Fruit fly (Drosophila melanogaster): ENCODE measurements around the gene Nhe1.

Gene Nhe1

DNA sequence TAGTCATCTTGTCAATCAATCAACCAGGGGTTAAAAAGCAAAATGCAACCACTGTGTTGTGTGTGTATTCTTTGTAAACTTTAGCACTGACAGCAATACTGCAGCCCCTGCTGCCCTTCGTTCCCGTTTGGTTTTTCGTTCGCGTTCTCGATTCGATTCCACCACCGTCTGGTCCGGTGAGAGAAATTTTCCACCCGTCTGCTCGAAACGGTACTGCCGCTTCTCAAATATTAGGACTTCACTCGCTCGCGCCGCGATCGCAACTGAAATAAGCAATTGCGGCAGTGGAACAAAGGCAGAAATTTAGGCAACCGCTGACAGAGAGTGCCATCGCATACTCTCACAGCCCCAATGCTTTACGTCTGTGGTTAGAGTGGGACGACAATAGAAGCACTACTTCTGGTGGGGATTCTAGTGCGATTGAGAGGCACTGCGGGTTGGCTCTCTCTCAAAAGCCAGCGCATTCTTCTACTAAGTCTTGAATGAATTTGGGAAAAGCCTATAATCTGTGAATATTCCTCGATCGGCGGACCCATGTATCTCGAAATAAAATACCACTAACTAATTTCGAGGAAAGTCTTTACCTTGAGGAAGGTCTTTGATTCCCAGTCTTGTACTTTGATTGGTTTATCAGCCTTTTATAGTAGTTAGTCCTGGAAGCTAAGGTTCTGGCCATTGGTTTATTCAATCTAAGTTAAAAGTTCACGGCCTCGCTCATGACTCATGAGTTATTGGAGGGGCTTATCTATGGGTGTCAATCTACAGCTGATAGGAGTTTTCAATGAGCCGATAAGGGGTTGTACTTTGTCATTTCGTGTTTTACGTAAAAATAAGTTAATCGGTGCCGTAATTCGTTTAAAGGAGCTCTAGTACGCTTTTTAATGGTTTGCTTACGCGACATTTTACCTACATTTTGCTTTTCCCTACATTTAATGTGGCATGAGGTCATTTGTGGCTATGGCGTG lies 22.7 kb upstream of the Nhe1 start (continued):
- TF ChIP-seq cg (GFP tag; optimal IDR thresholded peaks at IDR 0.05) = peak; percentile 21
- peak; percentile 43 for TF ChIP-seq CG3407 (GFP tag; optimal IDR thresholded peaks at IDR 0.05)
- TF ChIP-seq ato (GFP tag; IDR thresholded peaks at IDR 0.05; ENCODE audit: partially characterized antibody) = peak; percentile 25; the same call in 1 of the 2 replicates
- no peak for TF ChIP-seq Camta (GFP tag; optimal IDR thresholded peaks at IDR 0.05)
- TF ChIP-seq vfl (GFP tag; optimal IDR thresholded peaks at IDR 0.05) = peak; percentile 14
- TF ChIP-seq Ssrp (tag; optimal IDR thresholded peaks at IDR 0.05) = no peak
- TF ChIP-seq slbo (GFP tag; IDR thresholded peaks at IDR 0.05) = peak; percentile 26; the same call in 1 of the 2 replicates
- peak; percentile 65 for TF ChIP-seq wek (GFP tag; optimal IDR thresholded peaks at IDR 0.05)
- no peak for TF ChIP-seq CG1024 (GFP tag; IDR thresholded peaks at IDR 0.05)
- peak; percentile 54 for TF ChIP-seq CG3281 (GFP tag; optimal IDR thresholded peaks at IDR 0.05)
- TF ChIP-seq ewg (GFP tag; optimal IDR thresholded peaks at IDR 0.05) = no peak
- peak; percentile 93 for TF ChIP-seq CG12769 (tag; optimal IDR thresholded peaks at IDR 0.05)
- peak; percentile 32; the same call in 1 of the 3 replicates for TF ChIP-seq CG6175 (GFP tag; IDR thresholded peaks at IDR 0.05)
- no peak for TF ChIP-seq CG7271 (tag; optimal IDR thresholded peaks at IDR 0.05)
- peak; percentile 26 for TF ChIP-seq CG1603 (tag; optimal IDR thresholded peaks at IDR 0.05)
- TF ChIP-seq CG7786 (GFP tag; optimal IDR thresholded peaks at IDR 0.05) = no peak
- no peak for TF ChIP-seq H2.0 (GFP tag; IDR thresholded peaks at IDR 0.05)
- no peak for TF ChIP-seq CG4282 (GFP tag; optimal IDR thresholded peaks at IDR 0.05)
- peak; percentile 46 for TF ChIP-seq Side (GFP tag; optimal IDR thresholded peaks at IDR 0.05)
- no peak for TF ChIP-seq CG8089 (GFP tag; optimal IDR thresholded peaks at IDR 0.05)
- no peak for TF ChIP-seq Dref (GFP tag; IDR thresholded peaks at IDR 0.05)
- TF ChIP-seq ttk (GFP tag; IDR thresholded peaks at IDR 0.05) = no peak; the same call in 1 of the 2 replicates
- TF ChIP-seq HLH4C (GFP tag; IDR thresholded peaks at IDR 0.05; ENCODE audit: partially characterized antibody) = peak; percentile 38; the same call in 1 of the 3 replicates
- peak; percentile 38 for TF ChIP-seq CG2875 (GFP tag; optimal IDR thresholded peaks at IDR 0.05)
- TF ChIP-seq CG10321 (GFP tag; IDR thresholded peaks at IDR 0.05) = peak; percentile 97
- no peak for TF ChIP-seq YL-1 (GFP tag; optimal IDR thresholded peaks at IDR 0.05)
- TF ChIP-seq peb (GFP tag; IDR thresholded peaks at IDR 0.05) = no peak
- no peak for TF ChIP-seq Usf (GFP tag; optimal IDR thresholded peaks at IDR 0.05)
- no peak for TF ChIP-seq az2 (GFP tag; optimal IDR thresholded peaks at IDR 0.05)
- peak; percentile 59 for TF ChIP-seq lbe (GFP tag; optimal IDR thresholded peaks at IDR 0.05)
- TF ChIP-seq Aef1 (GFP tag; IDR thresholded peaks at IDR 0.05) = no peak
- no peak for TF ChIP-seq NK7.1 (GFP tag; optimal IDR thresholded peaks at IDR 0.05)
- peak; percentile 57 for TF ChIP-seq Hmr (GFP tag; optimal IDR thresholded peaks at IDR 0.05)
- no peak for TF ChIP-seq sim (GFP tag; IDR thresholded peaks at IDR 0.05)
- TF ChIP-seq MBD-R2 (GFP tag; IDR thresholded peaks at IDR 0.05) = no peak
- TF ChIP-seq dati (GFP tag; IDR thresholded peaks at IDR 0.05) = no peak
- peak; percentile 53 for TF ChIP-seq CG6254 (GFP tag; optimal IDR thresholded peaks at IDR 0.05)
- TF ChIP-seq CG2199 (GFP tag; IDR thresholded peaks at IDR 0.05) = peak; percentile 83
- TF ChIP-seq ro (GFP tag; IDR thresholded peaks at IDR 0.05) = no peak
- no peak for TF ChIP-seq dmrt11E (tag; optimal IDR thresholded peaks at IDR 0.05)
- TF ChIP-seq CG10147 (GFP tag; optimal IDR thresholded peaks at IDR 0.05) = peak; percentile 34
- TF ChIP-seq Dp (GFP tag; optimal IDR thresholded peaks at IDR 0.05) = no peak
- TF ChIP-seq CG7745 (tag; optimal IDR thresholded peaks at IDR 0.05) = no peak
- peak; percentile 60 for TF ChIP-seq CG12071 (GFP tag; optimal IDR thresholded peaks at IDR 0.05)
- TF ChIP-seq tio (GFP tag; optimal IDR thresholded peaks at IDR 0.05) = no peak
- no peak for TF ChIP-seq CG3726 (GFP tag; IDR thresholded peaks at IDR 0.05)
- TF ChIP-seq CG2712 (tag; optimal IDR thresholded peaks at IDR 0.05) = peak; percentile 40
- TF ChIP-seq jigr1 (GFP tag; IDR thresholded peaks at IDR 0.05) = no peak
- TF ChIP-seq nau (GFP tag; optimal IDR thresholded peaks at IDR 0.05) = peak; percentile 17

Measured in whole organism, embryonic.